Fruit fly (Drosophila melanogaster): ENCODE results near the gene fray.

DNA sequence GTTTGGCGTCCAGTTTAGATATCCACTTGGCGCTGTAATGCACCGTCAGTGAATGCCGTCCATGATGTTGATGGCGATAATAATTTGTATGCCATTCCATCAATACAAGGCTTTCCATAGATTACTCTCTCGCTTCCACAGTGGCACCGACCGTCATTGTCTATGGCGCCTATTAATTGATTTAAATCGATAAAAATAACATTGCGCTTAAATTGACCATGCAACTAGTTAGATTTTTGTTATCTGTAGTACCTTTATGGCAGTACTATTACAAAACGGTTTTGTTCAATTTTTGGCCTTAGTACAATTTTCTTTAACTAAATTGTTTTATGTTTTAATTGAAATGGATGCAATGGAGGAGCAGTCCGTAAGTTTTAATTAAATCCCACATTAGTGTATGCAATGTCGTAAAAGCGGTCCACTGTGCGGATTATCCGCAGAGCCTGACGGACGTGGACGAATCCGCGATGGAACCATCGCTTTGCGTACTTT, 46.6 kb downstream of the fray start:
- TF ChIP-seq CTCF (optimal IDR thresholded peaks at IDR 0.05) (no peak), CG8478 (optimal IDR thresholded peaks at IDR 0.05) (no peak)
